Worm (Caenorhabditis elegans) whole organism, L1 larva: Measurements from ENCODE around the gene ints-2.

Source experiments
- alr-1 ChIP-seq: fragments of 200-800 bp; sonication (Bioruptor generic); optimal IDR thresholded peaks from 2 replicates; lab custom pipeline; 2018; ENCODE audit warnings: borderline replicate concordance, mild to moderate bottlenecking, missing genetic modification characterization, missing compliant biosample characterization
- aly-2 ChIP-seq: fragments of 150-350 bp; optimal IDR thresholded peaks from 2 replicates; lab custom pipeline; 2014; ENCODE audit warnings: missing biosample characterization, missing genetic modification characterization
- ceh-63 ChIP-seq: fragments of 200-800 bp; sonication (Bioruptor generic); optimal IDR thresholded peaks from 2 replicates; lab custom pipeline; 2018; ENCODE audit warnings: mild to moderate bottlenecking, missing genetic modification characterization, missing compliant biosample characterization
- fos-1 ChIP-seq: fragments of 150-350 bp; optimal IDR thresholded peaks from 2 replicates; lab custom pipeline; 2014; ENCODE audit warnings: missing biosample characterization, missing genetic modification characterization
- lin-13 ChIP-seq: fragments of 150-350 bp; optimal IDR thresholded peaks from 2 replicates; lab custom pipeline; 2014; ENCODE audit warnings: missing biosample characterization, missing genetic modification reagents, missing genetic modification characterization
- lin-15B ChIP-seq: fragments of 150-350 bp; sonication (generic microtip); optimal IDR thresholded peaks from 3 replicates; lab custom pipeline; 2014; ENCODE audit warnings: missing biosample characterization, missing genetic modification characterization
- mdl-1 ChIP-seq, 2 experiments: fragments of 150-350 bp; optimal IDR thresholded peaks; 2 replicates each; lab custom pipeline; 2014 to 2017; ENCODE audit warnings: missing biosample characterization in 2 of 2, missing genetic modification characterization in 2 of 2, inconsistent platforms in 1 of 2
- nhr-77 ChIP-seq: fragments of 150-350 bp; optimal IDR thresholded peaks from 2 replicates; lab custom pipeline; 2014; ENCODE audit warnings: missing biosample characterization, missing genetic modification characterization
- nhr-90 ChIP-seq: sonication (generic microtip); optimal IDR thresholded peaks from 2 replicates; lab custom pipeline; 2016; ENCODE audit warnings: mild to moderate bottlenecking, missing genetic modification characterization, missing compliant biosample characterization; ENCODE audit not compliant: poor library complexity
- swsn-7 ChIP-seq: sonication (generic microtip); optimal IDR thresholded peaks from 2 replicates; lab custom pipeline; 2016; ENCODE audit warnings: missing genetic modification characterization, missing compliant biosample characterization

- TF ChIP-seq swsn-7 (tag; lab: Kevin White, UChicago) = no peak
- TF ChIP-seq nhr-90 (tag; lab: Kevin White, UChicago) = no peak
- no peak for TF ChIP-seq alr-1 (tag; lab: Kevin White, UChicago)
- TF ChIP-seq lin-15B (tag; lab: Kevin White, UChicago) = no peak
- TF ChIP-seq aly-2 (tag; lab: Kevin White, UChicago) = no peak
- no peak for TF ChIP-seq nhr-77 (tag; lab: Kevin White, UChicago)
- TF ChIP-seq lin-13 (GFP tag; lab: Kevin White, UChicago) = no peak
- TF ChIP-seq ceh-63 (GFP tag; lab: Kevin White, UChicago) = no peak
- no peak for TF ChIP-seq mdl-1 (tag; optimal IDR thresholded peaks at IDR 0.05; lab: Kevin White, UChicago)
- no peak for TF ChIP-seq fos-1 (tag; lab: Kevin White, UChicago)
Observed at ce11 chrV:14176572-14176971, 8.9 kb upstream of the ints-2 start.
